Worm (Caenorhabditis elegans) whole organism, young adult: ENCODE data around the gene fip-5.

Source experiments
- cebp-1 ChIP-seq, 2 experiments: fragments of 200-800 bp in 1 of 2; sonication (Bioruptor generic) in 1 of 2; sonication (generic microtip) in 1 of 2; IDR thresholded peaks in 1 of 2; optimal IDR thresholded peaks in 1 of 2; 2 replicates each; pipeline versions ENCODE4 v1.3.6 to Lab custom; 2017 to 2022; ENCODE audit warnings: missing compliant biosample characterization in 2 of 2, missing genetic modification characterization in 2 of 2, mild to moderate bottlenecking in 1 of 2, missing genetic modification reagents in 1 of 2, moderate library complexity in 1 of 2
- egl-44 ChIP-seq: fragments of 200-800 bp; sonication (Bioruptor generic); IDR thresholded peaks from 2 replicates; pipeline ENCODE4 v1.3.6; 2022; ENCODE audit warnings: missing genetic modification reagents, missing genetic modification characterization, missing compliant biosample characterization
- fkh-3 ChIP-seq: sonication (generic microtip); optimal IDR thresholded peaks from 2 replicates; lab custom pipeline; 2016; ENCODE audit warnings: mild to moderate bottlenecking, missing genetic modification characterization, missing compliant biosample characterization
- lin-26 ChIP-seq: fragments of 200-800 bp; sonication (Bioruptor generic); IDR thresholded peaks from 2 replicates; pipeline ENCODE4 v1.3.6; 2022; ENCODE audit warnings: missing genetic modification reagents, missing genetic modification characterization, missing compliant biosample characterization
- nhr-80 ChIP-seq: sonication (generic microtip); optimal IDR thresholded peaks from 2 replicates; lab custom pipeline; 2016; ENCODE audit warnings: missing genetic modification characterization, missing compliant biosample characterization
- ztf-25 ChIP-seq: fragments of 200-800 bp; sonication (Bioruptor generic); IDR thresholded peaks from 2 replicates; pipeline ENCODE4 v1.3.6; 2022; ENCODE audit warnings: missing genetic modification reagents, missing genetic modification characterization, missing compliant biosample characterization

The fip-5 gene

ce11 chrX:10340986-10341385 lies 38.4 kb downstream of the fip-5 start, which contains the start of gene R07E3.1:
TSS of gene R07E3.1 (minus strand) at chrX:10341161.
- TF ChIP-seq egl-44 (GFP tag; lab: Robert Waterston, UW) (no peak), nhr-80 (tag; lab: Kevin White, UChicago) (peak; percentile 57), cebp-1 (GFP tag; IDR thresholded peaks at IDR 0.05; lab: Robert Waterston, UW) (0 out of 2 replicates have a peak, but pooled peaks have one; percentile 15), cebp-1 (tag; optimal IDR thresholded peaks at IDR 0.05; lab: Kevin White, UChicago) (no peak)
- TF ChIP-seq, all 124 proteins: peak for 2

ce11 chrX:10350151-10350550 lies 47.6 kb downstream of the fip-5 start:
- TF ChIP-seq fkh-3 (tag; lab: Kevin White, UChicago): no peak
- no peak for TF ChIP-seq ztf-25 (GFP tag; lab: Robert Waterston, UW)
- no peak for TF ChIP-seq lin-26 (GFP tag; lab: Robert Waterston, UW)
